Worm (Caenorhabditis elegans): Measurements from ENCODE around the gene chk-1.

chk-1 gene

ce11 chrV:3805961-3806360, 46.7 kb upstream of the chk-1 start, which contains the start of gene srw-7:
Gene srw-7 (plus strand): TSS chrV:3806261.
- TF ChIP-seq F23B12.7 (tag; optimal IDR thresholded peaks at IDR 0.05; ENCODE audit: insufficient read depth) (no peak), snpc-4 (GFP tag; optimal IDR thresholded peaks at IDR 0.05) (no peak), snpc-4 (tag; optimal IDR thresholded peaks at IDR 0.05) (no peak), mcd-1 (GFP tag; IDR thresholded peaks at IDR 0.05) (no peak), hsf-1 (GFP tag; IDR thresholded peaks at IDR 0.05) (no peak), unc-130 (GFP tag; optimal IDR thresholded peaks at IDR 0.05) (no peak), nhr-90 (tag; optimal IDR thresholded peaks at IDR 0.05) (no peak), dox-1 (GFP tag; IDR thresholded peaks at IDR 0.05) (no peak), sptf-2 (GFP tag; optimal IDR thresholded peaks at IDR 0.05) (no peak), zim-3 (tag; optimal IDR thresholded peaks at IDR 0.05) (no peak), tlf-1 (GFP tag; optimal IDR thresholded peaks at IDR 0.05) (no peak), pbrm-1 (GFP tag; IDR thresholded peaks at IDR 0.05) (no peak), ztf-6 (GFP tag; IDR thresholded peaks at IDR 0.05) (no peak), hrde-1 (tag; optimal IDR thresholded peaks at IDR 0.05; ENCODE audit: borderline replicate concordance) (no peak), Y53G8AR.9 (GFP tag; conservative IDR thresholded peaks at IDR 0.05) (no peak), ceh-91 (GFP tag; IDR thresholded peaks at IDR 0.05) (no peak), F10E7.11 (tag; optimal IDR thresholded peaks at IDR 0.05) (no peak), F33H1.4 (GFP tag; IDR thresholded peaks at IDR 0.05) (no peak)

- TF ChIP-seq mcd-1 (GFP tag; IDR thresholded peaks at IDR 0.05) (no peak), hrde-1 (tag; optimal IDR thresholded peaks at IDR 0.05; ENCODE audit: borderline replicate concordance) (no peak), dpl-1 (GFP tag; optimal IDR thresholded peaks at IDR 0.05) (no peak), mes-4 (tag; optimal IDR thresholded peaks at IDR 0.05) (no peak), ceh-40 (GFP tag; IDR thresholded peaks at IDR 0.05) (no peak), hlh-12 (tag; optimal IDR thresholded peaks at IDR 0.05) (no peak), F52B5.7 (tag; optimal IDR thresholded peaks at IDR 0.05) (no peak), ceh-27 (GFP tag; optimal IDR thresholded peaks at IDR 0.05) (no peak), snpc-1.1 (tag; optimal IDR thresholded peaks at IDR 0.05; ENCODE audit: insufficient read depth) (no peak), athp-1 (tag; optimal IDR thresholded peaks at IDR 0.05) (no peak), let-607 (tag; optimal IDR thresholded peaks at IDR 0.05) (no peak), tlf-1 (GFP tag; optimal IDR thresholded peaks at IDR 0.05) (no peak), F57C9.4 (tag; optimal IDR thresholded peaks at IDR 0.05) (no peak), efl-1 (GFP tag; optimal IDR thresholded peaks at IDR 0.05) (no peak), unc-130 (GFP tag; optimal IDR thresholded peaks at IDR 0.05) (no peak), cebp-2 (GFP tag; IDR thresholded peaks at IDR 0.05) (no peak), D2030.7 (GFP tag; IDR thresholded peaks at IDR 0.05) (no peak), nfyb-1 (GFP tag; IDR thresholded peaks at IDR 0.05) (no peak), F49E8.2 (tag; optimal IDR thresholded peaks at IDR 0.05; ENCODE audit: insufficient read depth) (no peak), Y67H2A.10 (GFP tag; conservative IDR thresholded peaks at IDR 0.05) (no peak)
Measured at ce11 chrV:3805499-3805898, 46.2 kb upstream of the chk-1 start, which contains the start of gene R08F11.4. Gene R08F11.4 (minus strand): TSS chrV:3805527.

ce11 chrV:3803343-3803742, 44.1 kb upstream of the chk-1 start, which contains the start of gene cyp-33C8:
Gene cyp-33C8 (minus strand): TSS chrV:3803542.
- TF ChIP-seq hmg-1.2 (GFP tag; IDR thresholded peaks at IDR 0.05) (peak; percentile 6; the same call in 1 of the 2 replicates), cebp-1 (GFP tag; IDR thresholded peaks at IDR 0.05) (peak; percentile 94), cebp-1 (tag; optimal IDR thresholded peaks at IDR 0.05) (peak; percentile 97), nhr-80 (tag; optimal IDR thresholded peaks at IDR 0.05) (peak; percentile 31), ceh-27 (GFP tag; optimal IDR thresholded peaks at IDR 0.05) (peak; percentile 10), nhr-120 (GFP tag; IDR thresholded peaks at IDR 0.05) (no peak), attf-5 (GFP tag; optimal IDR thresholded peaks at IDR 0.05) (peak; percentile 51)

All from whole organism, young adult.